Worm (Caenorhabditis elegans) whole organism, L3 larva: ENCODE data around the gene H40L08.8.

ENCODE experiments used
- R02D3.7 ChIP-seq: fragments of 150-350 bp; optimal IDR thresholded peaks from 2 replicates; lab custom pipeline; 2014; ENCODE audit warnings: missing biosample characterization, missing genetic modification characterization
- ama-1 ChIP-seq: fragments of 150-350 bp; optimal IDR thresholded peaks from 2 replicates; lab custom pipeline; 2018
- ceh-16 ChIP-seq: sonication (generic microtip); optimal IDR thresholded peaks from 2 replicates; lab custom pipeline; 2017; ENCODE audit warnings: missing biosample characterization, missing genetic modification characterization
- ceh-82 ChIP-seq: fragments of 150-350 bp; optimal IDR thresholded peaks from 2 replicates; lab custom pipeline; 2014; ENCODE audit warnings: missing biosample characterization, missing genetic modification characterization
- ceh-9 ChIP-seq: sonication (generic microtip); optimal IDR thresholded peaks from 2 replicates; lab custom pipeline; 2018; ENCODE audit warnings: missing biosample characterization, missing genetic modification characterization
- daf-12 ChIP-seq: fragments of 150-350 bp; optimal IDR thresholded peaks from 2 replicates; lab custom pipeline; 2014; ENCODE audit warnings: missing biosample characterization, missing genetic modification reagents, missing genetic modification characterization
- egl-27 ChIP-seq: sonication (generic microtip); optimal IDR thresholded peaks from 4 replicates; lab custom pipeline; 2017; ENCODE audit warnings: missing biosample characterization, missing genetic modification reagents, missing genetic modification characterization
- egl-5 ChIP-seq: fragments of 150-350 bp; optimal IDR thresholded peaks from 2 replicates; lab custom pipeline; 2017; ENCODE audit warnings: missing biosample characterization, missing genetic modification reagents, missing genetic modification characterization, inconsistent platforms
- elt-1 ChIP-seq: fragments of 150-350 bp; optimal IDR thresholded peaks from 2 replicates; lab custom pipeline; 2014; ENCODE audit warnings: missing biosample characterization, missing genetic modification characterization
- elt-3 ChIP-seq, 3 experiments: fragments of 150-350 bp in 1 of 3; sonication (generic microtip) in 2 of 3; optimal IDR thresholded peaks; 2 replicates in 2 of 3; 4 replicates in 1 of 3; lab custom pipeline; 2014 to 2017; ENCODE audit warnings: missing biosample characterization in 3 of 3, missing genetic modification characterization in 3 of 3
- fkh-10 ChIP-seq: sonication (generic microtip); optimal IDR thresholded peaks from 2 replicates; lab custom pipeline; 2017; ENCODE audit warnings: missing biosample characterization, missing genetic modification reagents, missing genetic modification characterization
- fos-1 ChIP-seq: fragments of 150-350 bp; optimal IDR thresholded peaks from 2 replicates; lab custom pipeline; 2014; ENCODE audit warnings: missing biosample characterization, missing genetic modification characterization
- hmg-11 ChIP-seq: sonication (generic microtip); optimal IDR thresholded peaks from 2 replicates; lab custom pipeline; 2016; ENCODE audit warnings: missing genetic modification characterization, missing compliant biosample characterization
- jun-1 ChIP-seq: fragments of 150-350 bp; optimal IDR thresholded peaks from 2 replicates; lab custom pipeline; 2014; ENCODE audit warnings: missing biosample characterization, missing genetic modification reagents, missing genetic modification characterization
- lin-15B ChIP-seq: fragments of 150-350 bp; optimal IDR thresholded peaks from 2 replicates; lab custom pipeline; 2014; ENCODE audit warnings: missing biosample characterization, missing genetic modification characterization
- lin-39 ChIP-seq: fragments of 150-350 bp; optimal IDR thresholded peaks from 2 replicates; lab custom pipeline; 2018; ENCODE audit warnings: missing biosample characterization, missing genetic modification reagents, missing genetic modification characterization
- lsy-12 ChIP-seq: sonication (generic microtip); optimal IDR thresholded peaks from 2 replicates; lab custom pipeline; 2016; ENCODE audit warnings: mild to moderate bottlenecking, missing genetic modification characterization, missing compliant biosample characterization
- mdl-1 ChIP-seq: fragments of 150-350 bp; optimal IDR thresholded peaks from 2 replicates; lab custom pipeline; 2014; ENCODE audit warnings: missing biosample characterization, missing genetic modification characterization
- mml-1 ChIP-seq: fragments of 150-350 bp; sonication (generic microtip); optimal IDR thresholded peaks from 3 replicates; lab custom pipeline; 2014; ENCODE audit warnings: missing biosample characterization, missing genetic modification characterization
- nfya-1 ChIP-seq: sonication (generic microtip); optimal IDR thresholded peaks from 2 replicates; lab custom pipeline; 2017; ENCODE audit warnings: missing genetic modification characterization, mild to moderate bottlenecking, missing compliant biosample characterization, antibody characterized with exemption, moderate library complexity; ENCODE audit not compliant: insufficient read depth
- nhr-11 ChIP-seq: fragments of 150-350 bp; optimal IDR thresholded peaks from 2 replicates; lab custom pipeline; 2014; ENCODE audit warnings: missing biosample characterization, missing genetic modification characterization
- nhr-23 ChIP-seq: fragments of 150-350 bp; optimal IDR thresholded peaks from 2 replicates; lab custom pipeline; 2014; ENCODE audit warnings: missing biosample characterization, missing genetic modification reagents, missing genetic modification characterization
- nhr-25 ChIP-seq: sonication (generic microtip); optimal IDR thresholded peaks from 2 replicates; lab custom pipeline; 2017; ENCODE audit warnings: missing biosample characterization, missing genetic modification characterization
- nhr-43 ChIP-seq: sonication (generic microtip); optimal IDR thresholded peaks from 2 replicates; lab custom pipeline; 2016; ENCODE audit warnings: mild to moderate bottlenecking, missing genetic modification characterization, missing compliant biosample characterization; ENCODE audit not compliant: poor library complexity, severe bottlenecking
- nhr-76 ChIP-seq: fragments of 150-350 bp; sonication (generic microtip); optimal IDR thresholded peaks from 5 replicates; lab custom pipeline; 2014; ENCODE audit warnings: missing biosample characterization, missing genetic modification characterization
- pha-4 ChIP-seq: fragments of 150-350 bp; optimal IDR thresholded peaks from 2 replicates; lab custom pipeline; 2014; ENCODE audit warnings: missing biosample characterization, missing genetic modification reagents, missing genetic modification characterization
- pqm-1 ChIP-seq: fragments of 150-350 bp; optimal IDR thresholded peaks from 2 replicates; lab custom pipeline; 2017; ENCODE audit warnings: missing biosample characterization, missing genetic modification characterization, inconsistent platforms
- sea-2 ChIP-seq: fragments of 150-350 bp; sonication (generic microtip); optimal IDR thresholded peaks from 4 replicates; lab custom pipeline; 2014; ENCODE audit warnings: missing biosample characterization, missing genetic modification reagents, missing genetic modification characterization
- skn-1 ChIP-seq: fragments of 150-350 bp; optimal IDR thresholded peaks from 2 replicates; lab custom pipeline; 2014; ENCODE audit warnings: missing biosample characterization, missing genetic modification characterization
- snpc-4 ChIP-seq: fragments of 150-350 bp; optimal IDR thresholded peaks from 2 replicates; lab custom pipeline; 2014; ENCODE audit warnings: missing biosample characterization, missing genetic modification characterization
- tbx-2 ChIP-seq: sonication (generic microtip); optimal IDR thresholded peaks from 2 replicates; lab custom pipeline; 2016; ENCODE audit warnings: mild to moderate bottlenecking, missing genetic modification characterization, missing compliant biosample characterization
- unc-39 ChIP-seq: sonication (generic microtip); optimal IDR thresholded peaks from 4 replicates; lab custom pipeline; 2017; ENCODE audit warnings: missing biosample characterization, missing genetic modification characterization
- unc-62 ChIP-seq: fragments of 150-350 bp; sonication (generic microtip); optimal IDR thresholded peaks from 4 replicates; lab custom pipeline; 2014; ENCODE audit warnings: missing biosample characterization, missing genetic modification reagents, missing genetic modification characterization
- zag-1 ChIP-seq: fragments of 150-350 bp; optimal IDR thresholded peaks from 2 replicates; lab custom pipeline; 2014; ENCODE audit warnings: missing biosample characterization, missing genetic modification characterization
- ztf-11 ChIP-seq: fragments of 150-350 bp; optimal IDR thresholded peaks from 2 replicates; lab custom pipeline; 2014; ENCODE audit warnings: missing biosample characterization, missing genetic modification characterization
- ztf-4 ChIP-seq: fragments of 150-350 bp; optimal IDR thresholded peaks from 2 replicates; lab custom pipeline; 2014; ENCODE audit warnings: missing biosample characterization, missing genetic modification characterization

Gene H40L08.8

ce11 chrX:15116514-15116913 lies 39.1 kb upstream of the H40L08.8 start, which contains the start of gene R07D5.2:
TSS of gene R07D5.2 (minus strand) at chrX:15116614.
- TF ChIP-seq ceh-82 (tag; lab: Kevin White, UChicago) (no peak), zag-1 (tag; lab: Kevin White, UChicago) (no peak), hmg-11 (no peak), lin-15B (tag; lab: Kevin White, UChicago) (no peak), jun-1 (no peak), fos-1 (tag; lab: Kevin White, UChicago) (no peak), unc-39 (no peak), mml-1 (no peak), pqm-1 (no peak), tbx-2 (tag; lab: Kevin White, UChicago) (no peak), pha-4 (tag; lab: Kevin White, UChicago) (no peak), snpc-4 (tag; lab: Kevin White, UChicago) (no peak), egl-27 (tag; lab: Kevin White, UChicago) (no peak), fkh-10 (GFP tag; lab: Kevin White, UChicago) (no peak), ceh-16 (tag; lab: Kevin White, UChicago) (no peak), nhr-76 (tag; lab: Kevin White, UChicago) (no peak), elt-1 (tag; lab: Kevin White, UChicago) (no peak), ztf-4 (tag; lab: Kevin White, UChicago) (no peak)
- TF ChIP-seq, all 47 proteins: peak for 0

ce11 chrX:15115748-15116147 lies 38.3 kb upstream of the H40L08.8 start:
- TF ChIP-seq nhr-11 (tag; lab: Kevin White, UChicago) (no peak), elt-1 (tag; lab: Kevin White, UChicago) (no peak), skn-1 (tag; lab: Kevin White, UChicago) (no peak), nhr-43 (tag; lab: Kevin White, UChicago) (no peak), lsy-12 (tag; lab: Kevin White, UChicago) (no peak)

- TF ChIP-seq nhr-23 (tag; lab: Kevin White, UChicago) (no peak), zag-1 (tag; lab: Kevin White, UChicago) (no peak)
- TF ChIP-seq, all 47 proteins: peak for 0
These were observed 34.7 kb upstream of the H40L08.8 start for ce11 chrX:15112172-15112571.

ce11 chrX:15107747-15108252 lies 30.4 kb upstream of the H40L08.8 start, which contains the start of gene mlt-9:
TSS of gene mlt-9 (minus strand) at chrX:15107797.
- TF ChIP-seq egl-27 (tag; lab: Kevin White, UChicago) = no peak
- peak; percentile 27 for TF ChIP-seq nhr-25 (tag; lab: Kevin White, UChicago)
- TF ChIP-seq nhr-23 (tag; lab: Kevin White, UChicago) = peak; percentile 37

ce11 chrX:15104963-15105493 lies 27.6 kb upstream of the H40L08.8 start:
- TF ChIP-seq zag-1 (tag; lab: Kevin White, UChicago) (no peak), sea-2 (GFP tag; lab: Kevin White, UChicago) (no peak), egl-5 (peak; percentile 88), elt-3 (tag; optimal IDR thresholded peaks at IDR 0.05; lab: Kevin White, UChicago) (peak in 1 of 3 experiments; percentile 5), unc-62 (GFP tag; lab: Kevin White, UChicago) (peak; percentile 13), lin-15B (tag; lab: Kevin White, UChicago) (no peak), lin-39 (tag; lab: Kevin White, UChicago) (peak; percentile 2), fkh-10 (GFP tag; lab: Kevin White, UChicago) (no peak), daf-12 (no peak), nhr-43 (tag; lab: Kevin White, UChicago) (peak; percentile 28), ama-1 (lab: Kevin White, UChicago) (no peak), mdl-1 (no peak), ceh-9 (tag; lab: Kevin White, UChicago) (no peak), R02D3.7 (no peak), nfya-1 (tag; lab: Kevin White, UChicago) (peak; percentile 1), nhr-23 (tag; lab: Kevin White, UChicago) (peak; percentile 59), nhr-25 (tag; lab: Kevin White, UChicago) (peak; percentile 82), ztf-11 (tag; lab: Kevin White, UChicago) (no peak)
